Fruit fly (Drosophila melanogaster): Measurements from ENCODE around the gene CG18048.

Gene CG18048

dm6 chr3R:6373512-6374306 is 27.8 kb downstream of the CG18048 start (continued):
- no peak for TF ChIP-seq jigr1 (GFP tag; IDR thresholded peaks at IDR 0.05)
- TF ChIP-seq CrebB (tag; optimal IDR thresholded peaks at IDR 0.05), result peak; percentile 55
- no peak for TF ChIP-seq CG9876 (GFP tag; optimal IDR thresholded peaks at IDR 0.05)
- peak; percentile 66 for TF ChIP-seq CG15269 (tag; optimal IDR thresholded peaks at IDR 0.05)
- no peak for TF ChIP-seq MTF-1 (GFP tag; optimal IDR thresholded peaks at IDR 0.05; ENCODE audit: borderline replicate concordance)
- TF ChIP-seq salm (tag; optimal IDR thresholded peaks at IDR 0.05), result no peak
- TF ChIP-seq usp (GFP tag; optimal IDR thresholded peaks at IDR 0.05), result no peak
- no peak for TF ChIP-seq Trl (optimal IDR thresholded peaks at IDR 0.05)
- peak; percentile 57 for TF ChIP-seq Trl (GFP tag; optimal IDR thresholded peaks at IDR 0.05)
- no peak for TF ChIP-seq CG1792 (GFP tag; optimal IDR thresholded peaks at IDR 0.05)
- no peak for TF ChIP-seq CG3163 (GFP tag; optimal IDR thresholded peaks at IDR 0.05)
- 0 out of 2 replicates have a peak, but pooled peaks have one; percentile 9 for TF ChIP-seq bbx (GFP tag; IDR thresholded peaks at IDR 0.05; ENCODE audit: partially characterized antibody)
- TF ChIP-seq odd (GFP tag; optimal IDR thresholded peaks at IDR 0.05), result peak; percentile 66
- peak; percentile 42 for TF ChIP-seq CG13624 (GFP tag; optimal IDR thresholded peaks at IDR 0.05)
- peak; percentile 8; the same call in 1 of the 2 replicates for TF ChIP-seq CG3847 (GFP tag; IDR thresholded peaks at IDR 0.05)
- no peak; the same call in 1 of the 2 replicates for TF ChIP-seq CG10321 (GFP tag; IDR thresholded peaks at IDR 0.05)
- TF ChIP-seq nerfin-1 (tag; optimal IDR thresholded peaks at IDR 0.05), result peak; percentile 16
- peak; percentile 77 for TF ChIP-seq Rfx (GFP tag; IDR thresholded peaks at IDR 0.05)
- no peak for TF ChIP-seq dmrt99B (tag; optimal IDR thresholded peaks at IDR 0.05)
- no peak for TF ChIP-seq CG3065 (GFP tag; optimal IDR thresholded peaks at IDR 0.05)
- peak; percentile 34; the same call in 1 of the 2 replicates for TF ChIP-seq CG5953 (GFP tag; IDR thresholded peaks at IDR 0.05)
- peak; percentile 4 for TF ChIP-seq CG31365 (tag; optimal IDR thresholded peaks at IDR 0.05)
- TF ChIP-seq gfzf (GFP tag; optimal IDR thresholded peaks at IDR 0.05), result no peak
- peak; percentile 47 for TF ChIP-seq CG1603 (tag; optimal IDR thresholded peaks at IDR 0.05)
- TF ChIP-seq Blimp-1 (GFP tag; optimal IDR thresholded peaks at IDR 0.05), result peak; percentile 52
- peak; percentile 9; the same call in 1 of the 2 replicates for TF ChIP-seq stc (GFP tag; IDR thresholded peaks at IDR 0.05)
- peak; percentile 19; the same call in 1 of the 2 replicates for TF ChIP-seq hbn (GFP tag; IDR thresholded peaks at IDR 0.05; ENCODE audit: partially characterized antibody)
- no peak for TF ChIP-seq CG11696 (GFP tag; IDR thresholded peaks at IDR 0.05)
- TF ChIP-seq ase (GFP tag; IDR thresholded peaks at IDR 0.05), result no peak
- no peak for TF ChIP-seq Neu2 (GFP tag; optimal IDR thresholded peaks at IDR 0.05; ENCODE audit: borderline replicate concordance)
- no peak for TF ChIP-seq eve (GFP tag; optimal IDR thresholded peaks at IDR 0.05)
- TF ChIP-seq Pdp1 (GFP tag; optimal IDR thresholded peaks at IDR 0.05), result peak in 1 of 2 experiments; percentile 27
- no peak for TF ChIP-seq Hey (tag; optimal IDR thresholded peaks at IDR 0.05)
- no peak for TF ChIP-seq rib (GFP tag; IDR thresholded peaks at IDR 0.05)
- no peak for TF ChIP-seq Ravus (GFP tag; IDR thresholded peaks at IDR 0.05)
- no peak for TF ChIP-seq Ets65A (GFP tag)
- no peak for TF ChIP-seq CG6791 (GFP tag; IDR thresholded peaks at IDR 0.05; ENCODE audit: partially characterized antibody)
- no peak for TF ChIP-seq pnt (GFP tag; optimal IDR thresholded peaks at IDR 0.05)
- TF ChIP-seq pb (GFP tag; optimal IDR thresholded peaks at IDR 0.05), result no peak
- no peak for TF ChIP-seq CG14965 (GFP tag; optimal IDR thresholded peaks at IDR 0.05; ENCODE audit: borderline replicate concordance)
- TF ChIP-seq ash1 (GFP tag; optimal IDR thresholded peaks at IDR 0.05), result no peak
- no peak for TF ChIP-seq pan (optimal IDR thresholded peaks at IDR 0.05)
- no peak for TF ChIP-seq pan (GFP tag; optimal IDR thresholded peaks at IDR 0.05 in 1 of 2, IDR thresholded peaks at IDR 0.05 in 1 of 2)
- peak; percentile 46 for TF ChIP-seq BEAF-32 (GFP tag; optimal IDR thresholded peaks at IDR 0.05)
- TF ChIP-seq tll (GFP tag; optimal IDR thresholded peaks at IDR 0.05), result no peak
- no peak for TF ChIP-seq jing (GFP tag; optimal IDR thresholded peaks at IDR 0.05)
- peak in 1 of 2 experiments; percentile 40 for TF ChIP-seq bsh (GFP tag; optimal IDR thresholded peaks at IDR 0.05)
- no peak for TF ChIP-seq cad (GFP tag; optimal IDR thresholded peaks at IDR 0.05)
- peak; percentile 2 for TF ChIP-seq Hr3 (GFP tag; optimal IDR thresholded peaks at IDR 0.05)
